Worm (Caenorhabditis elegans): Measurements from ENCODE around the gene rsp-1.
A peak's percentile ranks its signal among the peaks of the same experiment; 100 is the strongest.

Gene rsp-1

ce11 chrII:11467541-11467940 lies 14.4 kb downstream of the rsp-1 start, which contains the start of gene klp-17:
Gene klp-17 (minus strand): TSS chrII:11467641.
- no peak for TF ChIP-seq C16A3.4 (tag; optimal IDR thresholded peaks at IDR 0.05)

ce11 chrII:11469574-11470108 lies 16.5 kb downstream of the rsp-1 start, which contains the start of gene cisd-1:
Gene cisd-1 (minus strand): TSS chrII:11469624.
- TF ChIP-seq nhr-20 (tag; optimal IDR thresholded peaks at IDR 0.05), result no peak
- TF ChIP-seq nhr-85 (tag), result peak; percentile 16
- no peak for TF ChIP-seq alr-1 (tag; optimal IDR thresholded peaks at IDR 0.05; ENCODE audit: borderline replicate concordance)
- TF ChIP-seq unc-130 (tag; optimal IDR thresholded peaks at IDR 0.05), result no peak
- TF ChIP-seq fkh-10 (GFP tag; optimal IDR thresholded peaks at IDR 0.05), result no peak
- TF ChIP-seq nhr-47 (tag; optimal IDR thresholded peaks at IDR 0.05), result no peak
- no peak for TF ChIP-seq Y116A8C.19 (tag; optimal IDR thresholded peaks at IDR 0.05; ENCODE audit: borderline replicate concordance)
- peak; percentile 32 for TF ChIP-seq nhr-71 (tag; optimal IDR thresholded peaks at IDR 0.05)
- TF ChIP-seq tlp-1 (tag; optimal IDR thresholded peaks at IDR 0.05), result no peak
- no peak for TF ChIP-seq hlh-17 (GFP tag; optimal IDR thresholded peaks at IDR 0.05; ENCODE audit: borderline replicate concordance)
- TF ChIP-seq sup-37 (GFP tag; optimal IDR thresholded peaks at IDR 0.05), result no peak
- no peak for TF ChIP-seq lin-13 (GFP tag; optimal IDR thresholded peaks at IDR 0.05)
- no peak for TF ChIP-seq nhr-84 (tag; optimal IDR thresholded peaks at IDR 0.05)
- TF ChIP-seq unc-98 (GFP tag; IDR thresholded peaks at IDR 0.05), result no peak
- TF ChIP-seq fkh-4 (tag; optimal IDR thresholded peaks at IDR 0.05; ENCODE audit: borderline replicate concordance), result no peak
- no peak for TF ChIP-seq sptf-1 (tag; optimal IDR thresholded peaks at IDR 0.05)
- no peak for TF ChIP-seq ztf-4 (tag; optimal IDR thresholded peaks at IDR 0.05)
- no peak for TF ChIP-seq ceh-88 (GFP tag; IDR thresholded peaks at IDR 0.05)
- no peak for TF ChIP-seq nhr-237 (tag; optimal IDR thresholded peaks at IDR 0.05)
- no peak for TF ChIP-seq dsc-1 (tag; optimal IDR thresholded peaks at IDR 0.05)
- TF ChIP-seq hpl-2 (GFP tag; optimal IDR thresholded peaks at IDR 0.05), result no peak
- TF ChIP-seq nhr-77 (tag; optimal IDR thresholded peaks at IDR 0.05), result no peak
- TF ChIP-seq F16B12.6 (tag; optimal IDR thresholded peaks at IDR 0.05), result no peak
- no peak for TF ChIP-seq snpc-4 (tag; optimal IDR thresholded peaks at IDR 0.05)
- TF ChIP-seq ceh-8 (GFP tag; optimal IDR thresholded peaks at IDR 0.05), result no peak
- TF ChIP-seq egl-27 (tag; optimal IDR thresholded peaks at IDR 0.05), result no peak
- peak in 1 of 2 experiments; percentile 34 for TF ChIP-seq lin-35 (GFP tag; optimal IDR thresholded peaks at IDR 0.05)
- TF ChIP-seq tbx-2 (tag; optimal IDR thresholded peaks at IDR 0.05), result peak; percentile 0
- peak; percentile 10 for TF ChIP-seq nhr-90 (tag; optimal IDR thresholded peaks at IDR 0.05; ENCODE audit: poor library complexity)
- no peak for TF ChIP-seq zag-1 (tag; optimal IDR thresholded peaks at IDR 0.05)
- no peak for TF ChIP-seq nhr-28 (tag; optimal IDR thresholded peaks at IDR 0.05)
- no peak for TF ChIP-seq pax-3 (tag; optimal IDR thresholded peaks at IDR 0.05)
- no peak for TF ChIP-seq rnt-1 (tag; optimal IDR thresholded peaks at IDR 0.05)
- TF ChIP-seq C04F5.9 (tag; optimal IDR thresholded peaks at IDR 0.05), result no peak
- no peak for TF ChIP-seq fos-1 (tag; optimal IDR thresholded peaks at IDR 0.05)
- TF ChIP-seq lsy-2 (tag; optimal IDR thresholded peaks at IDR 0.05), result no peak
- TF ChIP-seq pqm-1 (tag; optimal IDR thresholded peaks at IDR 0.05), result no peak
- no peak for TF ChIP-seq aha-1 (tag; optimal IDR thresholded peaks at IDR 0.05)
- no peak for TF ChIP-seq xbp-1 (tag; optimal IDR thresholded peaks at IDR 0.05)
- no peak for TF ChIP-seq lin-39 (tag; optimal IDR thresholded peaks at IDR 0.05)
- peak; percentile 82 for TF ChIP-seq blmp-1 (tag; optimal IDR thresholded peaks at IDR 0.05)
- no peak for TF ChIP-seq nhr-11 (tag; optimal IDR thresholded peaks at IDR 0.05)
- TF ChIP-seq mab-9 (GFP tag; IDR thresholded peaks at IDR 0.05), result no peak
- TF ChIP-seq elt-3 (tag; optimal IDR thresholded peaks at IDR 0.05), result peak in 1 of 6 experiments; percentile 1
- TF ChIP-seq grh-1 (GFP tag; IDR thresholded peaks at IDR 0.05), result no peak
- peak; percentile 28 for TF ChIP-seq snu-23 (GFP tag; optimal IDR thresholded peaks at IDR 0.05)
- no peak for TF ChIP-seq ama-1 (optimal IDR thresholded peaks at IDR 0.05)
- no peak for TF ChIP-seq egl-13 (tag; optimal IDR thresholded peaks at IDR 0.05)
- TF ChIP-seq ceh-63 (GFP tag; optimal IDR thresholded peaks at IDR 0.05), result no peak
- no peak for TF ChIP-seq ztf-11 (tag; optimal IDR thresholded peaks at IDR 0.05)
- no peak for TF ChIP-seq mef-2 (tag; optimal IDR thresholded peaks at IDR 0.05)
